Worm (Caenorhabditis elegans): ENCODE measurements around the gene dhgd-1.

The dhgd-1 gene

DNA sequence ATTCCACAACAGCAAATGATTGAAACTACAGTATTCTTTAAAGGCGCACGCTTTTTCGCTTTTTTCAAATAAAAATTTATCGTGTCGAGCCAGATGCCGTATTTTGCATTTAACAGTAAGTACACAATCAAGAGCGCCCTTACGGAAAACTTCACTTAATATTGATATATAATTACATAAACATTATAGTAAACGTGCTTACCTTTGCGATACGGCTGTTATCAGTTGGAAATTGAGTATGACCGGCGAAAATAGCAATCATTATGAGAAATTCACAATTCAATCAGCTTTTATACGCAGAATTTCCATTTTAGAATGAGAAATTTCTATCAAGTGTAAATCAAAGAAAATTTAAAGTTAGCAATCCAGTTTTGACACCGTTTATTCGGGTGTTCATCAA, 51.7 kb downstream of the dhgd-1 start, which contains the start of gene B0334.20:
B0334.20 (minus strand) TSS at position 262 of the 400 bp plus-strand sequence.
- TF ChIP-seq him-1 (tag; optimal IDR thresholded peaks at IDR 0.05) = no peak
- TF ChIP-seq W03F9.2 (tag; optimal IDR thresholded peaks at IDR 0.05) = no peak

DNA sequence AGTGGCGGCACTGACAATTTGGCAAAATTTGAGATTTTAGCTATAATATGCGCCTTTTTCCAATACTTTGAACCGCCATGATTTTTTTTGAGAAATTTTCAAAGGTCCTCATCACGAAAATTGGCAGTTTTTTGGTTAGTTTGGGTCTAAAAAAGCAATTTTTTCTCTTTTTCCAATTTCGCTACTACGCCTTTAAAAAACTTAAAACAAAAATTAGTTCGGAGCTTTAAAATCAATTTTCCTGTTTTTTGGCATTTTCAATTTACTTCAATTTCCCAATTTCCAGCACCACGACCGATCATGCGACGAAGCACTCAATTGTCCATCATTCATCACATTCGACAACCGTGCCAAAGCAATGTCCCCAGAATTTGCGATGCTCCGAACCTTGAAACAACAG, 54.5 kb downstream of the dhgd-1 start, which contains the start of gene B0334.5:
B0334.5 (plus strand) TSS at position 301 of the 400 bp plus-strand sequence.
- TF ChIP-seq W03F9.2 (tag; optimal IDR thresholded peaks at IDR 0.05) (no peak), him-1 (tag; optimal IDR thresholded peaks at IDR 0.05) (no peak), dao-5 (tag; optimal IDR thresholded peaks at IDR 0.05) (no peak)

DNA sequence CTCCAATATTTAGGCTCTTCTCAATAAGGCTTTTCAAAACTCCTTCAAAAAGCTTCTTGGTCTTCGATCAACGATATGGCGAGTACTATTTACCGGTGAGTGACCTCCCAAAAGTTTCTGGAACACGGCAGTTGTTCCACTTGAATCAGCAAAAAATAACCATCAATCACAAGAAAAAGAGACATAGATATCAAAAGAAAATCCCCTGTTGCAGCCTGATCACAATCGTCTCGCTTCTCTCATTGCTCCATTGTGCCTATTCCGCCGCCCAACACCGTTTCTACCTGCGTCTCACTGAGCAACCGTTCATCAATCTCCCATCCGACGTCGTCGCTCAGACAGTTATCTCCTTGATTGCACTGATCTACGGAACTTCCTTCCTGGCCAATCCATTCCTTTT, 55.1 kb downstream of the dhgd-1 start, which contains the start of gene emc-5:
emc-5 (plus strand) TSS at position 14 of the 400 bp plus-strand sequence.
- TF ChIP-seq dao-5 (tag; optimal IDR thresholded peaks at IDR 0.05) = no peak
- no peak for TF ChIP-seq him-1 (tag; optimal IDR thresholded peaks at IDR 0.05)
- TF ChIP-seq W03F9.2 (tag; optimal IDR thresholded peaks at IDR 0.05) = no peak

DNA sequence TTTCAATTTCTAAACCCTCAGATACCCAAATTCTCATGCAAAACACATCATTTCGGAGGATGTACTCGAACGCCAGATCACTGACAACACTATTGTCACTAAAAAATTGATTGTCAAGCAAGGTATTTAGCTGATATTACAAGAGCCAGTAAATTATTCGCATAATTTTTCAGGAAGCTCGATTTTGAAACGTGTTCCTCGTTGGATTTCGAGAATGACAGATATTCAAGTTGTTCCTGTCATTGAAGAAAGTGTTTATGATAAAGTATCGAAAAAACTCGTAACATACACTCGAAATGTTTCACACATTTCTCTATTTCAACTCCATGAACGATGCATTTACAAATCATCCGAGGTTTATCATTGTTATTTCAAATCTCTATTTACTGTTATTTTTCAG, 56.1 kb downstream of the dhgd-1 start:
- TF ChIP-seq him-1 (tag; optimal IDR thresholded peaks at IDR 0.05) (no peak), W03F9.2 (tag; optimal IDR thresholded peaks at IDR 0.05) (no peak), dao-5 (tag; optimal IDR thresholded peaks at IDR 0.05) (no peak)

DNA sequence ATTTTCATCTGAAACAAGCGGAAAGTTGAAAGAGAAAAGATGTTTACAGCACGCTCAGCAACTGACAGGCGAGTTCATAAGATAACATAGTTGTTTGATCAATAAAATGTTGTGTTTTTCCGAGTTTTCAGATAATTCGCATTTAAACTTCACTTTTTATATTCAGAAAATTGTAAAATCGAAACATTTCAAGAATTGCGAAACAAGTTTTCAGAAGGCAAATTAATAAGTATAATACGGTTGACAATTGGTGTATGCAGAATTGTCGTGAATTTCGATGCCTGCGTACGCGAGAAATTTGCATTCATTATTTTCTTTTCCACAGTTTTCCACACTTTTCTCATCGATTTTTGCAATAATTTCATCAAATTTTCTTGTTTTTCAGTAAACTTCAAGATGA, 56.6 kb downstream of the dhgd-1 start, which contains the start of the genes ooc-3 and B0334.4:
ooc-3 (minus strand) TSS at position 15 of the 400 bp plus-strand sequence.
B0334.4 (plus strand) TSS at position 386 of the 400 bp plus-strand sequence.
- no peak for TF ChIP-seq dao-5 (tag; optimal IDR thresholded peaks at IDR 0.05)
- TF ChIP-seq him-1 (tag; optimal IDR thresholded peaks at IDR 0.05) = no peak
- no peak for TF ChIP-seq W03F9.2 (tag; optimal IDR thresholded peaks at IDR 0.05)

DNA sequence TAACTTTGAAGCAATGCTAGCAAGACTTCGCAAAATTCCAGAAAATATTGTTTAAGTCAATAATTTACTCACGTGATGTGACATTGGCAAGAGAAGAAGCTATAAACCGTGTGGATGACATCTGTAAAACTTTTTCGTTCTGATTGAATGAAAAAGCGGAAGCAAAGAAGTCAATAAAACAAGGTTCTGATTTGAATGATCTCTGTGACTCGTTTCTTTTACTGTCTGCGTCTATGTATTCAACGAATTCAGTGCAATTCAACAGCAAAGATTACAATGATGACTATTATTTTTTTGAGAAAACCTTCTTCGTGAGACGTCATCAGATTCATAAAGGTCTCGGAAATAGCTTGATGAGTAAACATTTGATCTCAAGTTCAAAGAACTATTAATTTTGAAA, 59.0 kb downstream of the dhgd-1 start, which contains the start of gene hacl-1:
hacl-1 (minus strand) TSS at position 121 of the 400 bp plus-strand sequence.
- TF ChIP-seq him-1 (tag; optimal IDR thresholded peaks at IDR 0.05) = no peak
- no peak for TF ChIP-seq W03F9.2 (tag; optimal IDR thresholded peaks at IDR 0.05)
- TF ChIP-seq dao-5 (tag; optimal IDR thresholded peaks at IDR 0.05) = no peak
